Fruit fly (Drosophila melanogaster): ENCODE measurements around the gene Evi5.

- no peak for TF ChIP-seq Hr96 (GFP tag; optimal IDR thresholded peaks at IDR 0.05)
- no peak for TF ChIP-seq CG5204 (GFP tag; optimal IDR thresholded peaks at IDR 0.05)
- TF ChIP-seq cnc (optimal IDR thresholded peaks at IDR 0.05), result no peak
- TF ChIP-seq Crg-1 (GFP tag; optimal IDR thresholded peaks at IDR 0.05), result no peak
- no peak for TF ChIP-seq CG7101 (tag; optimal IDR thresholded peaks at IDR 0.05)
- TF ChIP-seq bab1 (GFP tag; optimal IDR thresholded peaks at IDR 0.05), result no peak
- no peak for TF ChIP-seq ovo (GFP tag; optimal IDR thresholded peaks at IDR 0.05)
- TF ChIP-seq tj (GFP tag; optimal IDR thresholded peaks at IDR 0.05), result no peak
- no peak for TF ChIP-seq CG14711 (tag; optimal IDR thresholded peaks at IDR 0.05)
Observed at dm6 chrX:11391364-11391915, 62.7 kb downstream of the Evi5 start.

All from whole organism, adult.